Fruit fly (Drosophila melanogaster): Measurements from ENCODE around the gene CG33543.

- TF ChIP-seq Blimp-1 (GFP tag; optimal IDR thresholded peaks at IDR 0.05) (no peak), CG15336 (GFP tag; IDR thresholded peaks at IDR 0.05) (no peak), CG6854 (GFP tag; optimal IDR thresholded peaks at IDR 0.05) (no peak), CG6276 (GFP tag; optimal IDR thresholded peaks at IDR 0.05) (no peak), Sox15 (GFP tag; optimal IDR thresholded peaks at IDR 0.05) (no peak), Sox102F (GFP tag; optimal IDR thresholded peaks at IDR 0.05) (no peak), Gug (GFP tag; IDR thresholded peaks at IDR 0.05) (no peak), vri (GFP tag; optimal IDR thresholded peaks at IDR 0.05) (no peak), CG8632 (GFP tag; optimal IDR thresholded peaks at IDR 0.05) (no peak), cyc (GFP tag; optimal IDR thresholded peaks at IDR 0.05) (no peak), CG6163 (GFP tag; IDR thresholded peaks at IDR 0.05) (no peak), Lpt (GFP tag; optimal IDR thresholded peaks at IDR 0.05) (no peak), Smox (GFP tag; optimal IDR thresholded peaks at IDR 0.05) (no peak)
Observed at dm6 chr2L:2054289-2054688, 48.2 kb upstream of the CG33543 start, which contains the start of gene Or22c.
